Fruit fly (Drosophila melanogaster) S2 (cell line): ENCODE measurements around the gene CG6321.

Experiments
- CG8478 ChIP-seq: fragments of >200 bp; optimal IDR thresholded peaks from 2 replicates; lab custom pipeline; 2018
- CTCF ChIP-seq, 2 experiments: fragments of >200 bp; optimal IDR thresholded peaks; 2 replicates each; lab custom pipeline; 2018

- TF ChIP-seq CG8478 (lab: Kevin White, UChicago), result no peak
- no peak for TF ChIP-seq CTCF (optimal IDR thresholded peaks at IDR 0.05; lab: Kevin White, UChicago)
Observed at dm6 chr3L:11010410-11010827, 50.6 kb downstream of the CG6321 start.
